Fruit fly (Drosophila melanogaster): ENCODE results near the gene ImpL1.

DNA sequence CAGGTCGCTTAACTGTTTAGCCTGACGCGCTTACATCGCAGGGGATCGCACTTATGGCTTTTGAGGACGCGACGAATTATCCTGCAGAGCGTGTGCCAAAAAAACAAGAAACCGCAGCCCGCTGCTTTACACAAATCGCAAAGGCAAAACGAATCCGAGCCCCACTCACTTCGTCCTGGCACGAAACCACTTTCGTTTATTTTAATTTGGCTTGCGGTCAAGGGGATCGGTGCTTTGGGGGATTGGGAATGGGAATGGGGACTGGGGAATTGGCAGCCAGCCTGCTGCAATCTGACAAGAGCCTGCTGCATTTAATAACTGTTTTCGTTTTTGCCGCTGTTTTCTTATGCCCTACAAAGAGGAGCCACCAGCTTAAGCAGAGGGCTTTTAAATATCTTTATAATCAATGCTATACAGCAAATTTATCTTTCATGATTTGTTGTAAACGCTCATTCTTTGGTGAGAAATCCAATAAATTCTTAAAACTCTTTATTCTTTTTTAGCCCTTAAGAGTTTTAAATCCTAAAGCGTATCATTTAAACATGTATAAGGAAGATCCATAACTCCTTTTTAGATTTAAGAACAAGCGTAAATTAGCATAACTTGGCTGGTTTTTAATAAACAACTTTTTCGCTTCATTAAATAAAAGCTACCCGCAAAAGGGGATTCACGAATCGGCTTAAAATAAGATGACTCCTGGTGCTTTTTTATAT, 27.4 kb downstream of the ImpL1 start:
- TF ChIP-seq usp (GFP tag; optimal IDR thresholded peaks at IDR 0.05) = no peak
- no peak for TF ChIP-seq psq (optimal IDR thresholded peaks at IDR 0.05)
- TF ChIP-seq Dll (optimal IDR thresholded peaks at IDR 0.05) = no peak
